Worm (Caenorhabditis elegans) whole organism, young adult: ENCODE results near the gene str-233.

ENCODE experiments used
- B0019.2 ChIP-seq: fragments of 200-800 bp; sonication (Bioruptor generic); conservative IDR thresholded peaks from 2 replicates; pipeline ENCODE4 v1.3.6; 2022; ENCODE audit warnings: missing genetic modification reagents, missing genetic modification characterization, missing compliant biosample characterization
- ama-1 ChIP-seq, 3 experiments: fragments of 150-350 bp in 1 of 3; sonication (generic microtip) in 2 of 3; optimal IDR thresholded peaks; 2 replicates each; lab custom pipeline; 2014 to 2018; ENCODE audit warnings: missing biosample characterization in 2 of 3, missing genetic modification characterization in 2 of 3, missing genetic modification reagents in 2 of 3
- atf-7 ChIP-seq: sonication (generic microtip); optimal IDR thresholded peaks from 2 replicates; lab custom pipeline; 2017; ENCODE audit warnings: mild to moderate bottlenecking, missing genetic modification characterization, missing compliant biosample characterization
- cebp-1 ChIP-seq, 2 experiments: fragments of 200-800 bp in 1 of 2; sonication (Bioruptor generic) in 1 of 2; sonication (generic microtip) in 1 of 2; IDR thresholded peaks in 1 of 2; optimal IDR thresholded peaks in 1 of 2; 2 replicates each; pipeline versions ENCODE4 v1.3.6 to Lab custom; 2017 to 2022; ENCODE audit warnings: missing compliant biosample characterization in 2 of 2, missing genetic modification characterization in 2 of 2, mild to moderate bottlenecking in 1 of 2, missing genetic modification reagents in 1 of 2, moderate library complexity in 1 of 2
- egl-44 ChIP-seq: fragments of 200-800 bp; sonication (Bioruptor generic); IDR thresholded peaks from 2 replicates; pipeline ENCODE4 v1.3.6; 2022; ENCODE audit warnings: missing genetic modification reagents, missing genetic modification characterization, missing compliant biosample characterization
- hmg-20 ChIP-seq: fragments of 200-800 bp; sonication (Bioruptor generic); IDR thresholded peaks from 2 replicates; pipeline ENCODE4 v1.3.6; 2022; ENCODE audit warnings: missing genetic modification reagents, missing genetic modification characterization, missing compliant biosample characterization
- lin-40 ChIP-seq: sonication (generic microtip); optimal IDR thresholded peaks from 2 replicates; lab custom pipeline; 2016; ENCODE audit warnings: missing genetic modification characterization, mild to moderate bottlenecking, missing compliant biosample characterization, missing genotype, missing genetic modification reagents
- lsl-1 ChIP-seq: fragments of 200-800 bp; sonication (Bioruptor generic); optimal IDR thresholded peaks from 2 replicates; lab custom pipeline; 2018; ENCODE audit warnings: mild to moderate bottlenecking, missing genetic modification characterization, moderate library complexity, missing compliant biosample characterization
- nhr-80 ChIP-seq: sonication (generic microtip); optimal IDR thresholded peaks from 2 replicates; lab custom pipeline; 2016; ENCODE audit warnings: missing genetic modification characterization, missing compliant biosample characterization
- snpc-1.3 ChIP-seq: sonication (generic microtip); optimal IDR thresholded peaks from 2 replicates; lab custom pipeline; 2017; ENCODE audit warnings: missing genetic modification characterization, mild to moderate bottlenecking, missing compliant biosample characterization, antibody characterized with exemption, moderate library complexity, missing genotype, missing genetic modification reagents; ENCODE audit not compliant: insufficient read depth
- snpc-4 ChIP-seq, 5 experiments: fragments of 150-350 bp in 1 of 5; sonication (generic microtip) in 4 of 5; optimal IDR thresholded peaks; 2 replicates each; lab custom pipeline; 2014 to 2018; ENCODE audit warnings: missing genetic modification characterization in 5 of 5, missing biosample characterization in 3 of 5, antibody characterized with exemption in 2 of 5, mild to moderate bottlenecking in 2 of 5, missing compliant biosample characterization in 2 of 5, missing genotype in 2 of 5, moderate library complexity in 2 of 5, missing genetic modification reagents in 1 of 5
- tlf-1 ChIP-seq: fragments of 200-800 bp; sonication (Bioruptor generic); optimal IDR thresholded peaks from 2 replicates; lab custom pipeline; 2018; ENCODE audit warnings: mild to moderate bottlenecking, missing genetic modification characterization, missing compliant biosample characterization

DNA sequence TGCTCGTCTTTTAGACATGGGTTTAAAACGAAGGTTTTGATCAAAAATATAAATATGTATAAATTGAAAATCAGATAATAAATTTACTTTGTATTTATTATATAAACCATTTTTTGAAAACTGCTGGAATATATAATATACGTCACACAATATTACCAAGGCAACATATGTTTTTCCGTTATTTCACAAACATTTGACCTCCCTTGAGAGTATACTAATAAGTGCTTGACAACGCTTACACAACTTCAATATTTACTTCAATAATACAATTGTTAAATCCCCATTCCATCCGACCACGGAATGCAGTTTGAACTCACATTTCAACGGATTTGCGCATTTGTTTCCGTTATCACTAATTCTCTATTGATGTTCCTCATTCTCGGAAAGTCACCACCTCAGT, 38.0 kb upstream of the str-233 start, which contains the start of gene str-198:
- TF ChIP-seq atf-7 (no peak), nhr-80 (tag; lab: Kevin White, UChicago) (no peak), lin-40 (tag; lab: Kevin White, UChicago) (no peak), snpc-1.3 (tag; lab: Kevin White, UChicago) (no peak), tlf-1 (GFP tag; lab: Kevin White, UChicago) (no peak), hmg-20 (GFP tag; lab: Robert Waterston, UW) (no peak), ama-1 (optimal IDR thresholded peaks at IDR 0.05; lab: Kevin White, UChicago) (no peak), ama-1 (GFP tag; optimal IDR thresholded peaks at IDR 0.05; lab: Kevin White, UChicago) (no peak), lsl-1 (no peak), B0019.2 (GFP tag; lab: Robert Waterston, UW) (no peak), cebp-1 (GFP tag; IDR thresholded peaks at IDR 0.05; lab: Robert Waterston, UW) (no peak), cebp-1 (tag; optimal IDR thresholded peaks at IDR 0.05; lab: Kevin White, UChicago) (no peak), snpc-4 (GFP tag; optimal IDR thresholded peaks at IDR 0.05; lab: Kevin White, UChicago) (no peak), snpc-4 (tag; optimal IDR thresholded peaks at IDR 0.05; lab: Kevin White, UChicago) (no peak), egl-44 (no peak)
